Fruit fly (Drosophila melanogaster) whole organism, pupa: ENCODE results near the gene CG4480.
"Not testable (repeated sequence)": the region's sequence is repeated elsewhere in the genome, so short reads cannot be mapped to it uniquely, and the experiment has no call there.

Source experiments
- CG10348 ChIP-seq: fragments of 200-800 bp; sonication (Bioruptor generic); IDR thresholded peaks from 2 replicates; pipeline ENCODE4 v1.3.6; 2022; ENCODE audit warnings: missing biosample characterization, missing genetic modification characterization
- CG17806 ChIP-seq: fragments of 200-800 bp; sonication (Bioruptor generic); optimal IDR thresholded peaks from 2 replicates; lab custom pipeline; 2018; ENCODE audit warnings: missing biosample characterization, mild to moderate bottlenecking, missing genetic modification characterization, moderate library complexity
- CG34367 ChIP-seq: fragments of 200-800 bp; sonication (Bioruptor generic); optimal IDR thresholded peaks from 2 replicates; lab custom pipeline; 2018; ENCODE audit warnings: missing biosample characterization, mild to moderate bottlenecking, missing genetic modification characterization
- CG4496 ChIP-seq: fragments of 200-800 bp; sonication (Bioruptor generic); IDR thresholded peaks from 3 replicates; pipeline ENCODE4 v1.3.6; 2022; ENCODE audit warnings: missing biosample characterization, missing genetic modification characterization
- CG8159 ChIP-seq: fragments of 200-800 bp; sonication (Bioruptor generic); optimal IDR thresholded peaks from 3 replicates; lab custom pipeline; 2018; ENCODE audit warnings: missing biosample characterization, mild to moderate bottlenecking, missing genetic modification characterization, moderate library complexity
- CG8301 ChIP-seq: fragments of 200-800 bp; sonication (Bioruptor generic); optimal IDR thresholded peaks from 2 replicates; lab custom pipeline; 2018; ENCODE audit warnings: missing biosample characterization, mild to moderate bottlenecking, missing genetic modification characterization
- D1 ChIP-seq: fragments of 200-800 bp; sonication (Bioruptor generic); optimal IDR thresholded peaks from 2 replicates; lab custom pipeline; 2018; ENCODE audit warnings: missing biosample characterization, mild to moderate bottlenecking, missing genetic modification characterization, moderate library complexity
- EcR ChIP-seq: fragments of 200-800 bp; sonication (Bioruptor generic); optimal IDR thresholded peaks from 3 replicates; lab custom pipeline; 2019; ENCODE audit warnings: missing biosample characterization, missing genetic modification characterization, mild to moderate bottlenecking, moderate library complexity, missing genetic modification reagents
- Pif1B ChIP-seq: fragments of 200-800 bp; sonication (Bioruptor generic); optimal IDR thresholded peaks from 3 replicates; lab custom pipeline; 2016; ENCODE audit warnings: missing biosample characterization, missing genetic modification characterization
- Snoo ChIP-seq: fragments of 200-800 bp; sonication (Bioruptor generic); optimal IDR thresholded peaks from 3 replicates; lab custom pipeline; 2017; ENCODE audit warnings: missing biosample characterization, mild to moderate bottlenecking, missing genetic modification characterization, inconsistent platforms
- gl ChIP-seq: fragments of 200-800 bp; sonication (Bioruptor generic); optimal IDR thresholded peaks from 2 replicates; lab custom pipeline; 2018; ENCODE audit warnings: missing biosample characterization, mild to moderate bottlenecking, missing genetic modification characterization

DNA sequence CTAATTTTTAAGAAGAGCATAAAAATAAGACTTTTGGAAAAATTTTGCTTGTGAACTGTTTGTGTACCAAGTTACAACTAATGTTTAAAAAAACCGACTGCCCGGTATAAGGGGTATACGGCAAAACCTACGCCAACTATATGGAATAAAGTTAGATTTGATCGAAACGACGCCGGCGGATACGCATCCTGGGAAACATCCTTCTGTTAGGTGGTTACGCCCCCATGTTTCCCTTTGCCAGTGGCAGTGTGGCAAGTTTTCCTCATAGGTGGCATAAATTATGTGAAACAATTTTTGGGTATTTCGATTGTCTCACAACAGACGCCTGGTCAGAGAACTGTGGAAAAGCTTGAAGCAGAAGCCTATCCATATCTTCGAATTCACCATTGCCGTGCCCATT is 9.7 kb upstream of the CG4480 start, which contains the start of gene ProtA:
- not testable (repeated sequence) for TF ChIP-seq D1; CG34367 (tag; lab: Kevin White, UChicago); Snoo (tag; lab: Kevin White, UChicago); EcR (GFP tag; lab: Kevin White, UChicago); CG8159 (tag; lab: Kevin White, UChicago); CG8301 (tag; lab: Kevin White, UChicago); CG17806 (tag; lab: Kevin White, UChicago); gl; CG10348 (GFP tag; lab: Robert Waterston, UW); Pif1B (GFP tag; lab: Kevin White, UChicago); CG4496 (GFP tag; lab: Robert Waterston, UW)
